Worm (Caenorhabditis elegans) whole organism, L3 larva: ENCODE measurements around the gene bre-5.

ENCODE experiments used
- R02D3.7 ChIP-seq: fragments of 150-350 bp; optimal IDR thresholded peaks from 2 replicates; lab custom pipeline; 2014; ENCODE audit warnings: missing biosample characterization, missing genetic modification characterization
- ama-1 ChIP-seq: fragments of 150-350 bp; optimal IDR thresholded peaks from 2 replicates; lab custom pipeline; 2018
- ceh-28 ChIP-seq: fragments of 150-350 bp; optimal IDR thresholded peaks from 2 replicates; lab custom pipeline; 2014; ENCODE audit warnings: missing biosample characterization, missing genetic modification reagents, missing genetic modification characterization
- ceh-9 ChIP-seq: sonication (generic microtip); optimal IDR thresholded peaks from 2 replicates; lab custom pipeline; 2018; ENCODE audit warnings: missing biosample characterization, missing genetic modification characterization
- daf-12 ChIP-seq: fragments of 150-350 bp; optimal IDR thresholded peaks from 2 replicates; lab custom pipeline; 2014; ENCODE audit warnings: missing biosample characterization, missing genetic modification reagents, missing genetic modification characterization
- egl-27 ChIP-seq: sonication (generic microtip); optimal IDR thresholded peaks from 4 replicates; lab custom pipeline; 2017; ENCODE audit warnings: missing biosample characterization, missing genetic modification reagents, missing genetic modification characterization
- egl-5 ChIP-seq: fragments of 150-350 bp; optimal IDR thresholded peaks from 2 replicates; lab custom pipeline; 2017; ENCODE audit warnings: missing biosample characterization, missing genetic modification reagents, missing genetic modification characterization, inconsistent platforms
- elt-1 ChIP-seq: fragments of 150-350 bp; optimal IDR thresholded peaks from 2 replicates; lab custom pipeline; 2014; ENCODE audit warnings: missing biosample characterization, missing genetic modification characterization
- elt-2 ChIP-seq: sonication (generic microtip); optimal IDR thresholded peaks from 2 replicates; lab custom pipeline; 2016; ENCODE audit warnings: missing genetic modification reagents, mild to moderate bottlenecking, missing genetic modification characterization, missing compliant biosample characterization
- elt-3 ChIP-seq, 3 experiments: fragments of 150-350 bp in 1 of 3; sonication (generic microtip) in 2 of 3; optimal IDR thresholded peaks; 2 replicates in 2 of 3; 4 replicates in 1 of 3; lab custom pipeline; 2014 to 2017; ENCODE audit warnings: missing biosample characterization in 3 of 3, missing genetic modification characterization in 3 of 3
- eor-1 ChIP-seq, 2 experiments: fragments of 150-350 bp; optimal IDR thresholded peaks; 2 replicates each; lab custom pipeline; 2014 to 2018; ENCODE audit warnings: missing biosample characterization in 2 of 2, missing genetic modification characterization in 2 of 2
- fkh-10 ChIP-seq: sonication (generic microtip); optimal IDR thresholded peaks from 2 replicates; lab custom pipeline; 2017; ENCODE audit warnings: missing biosample characterization, missing genetic modification reagents, missing genetic modification characterization
- fos-1 ChIP-seq: fragments of 150-350 bp; optimal IDR thresholded peaks from 2 replicates; lab custom pipeline; 2014; ENCODE audit warnings: missing biosample characterization, missing genetic modification characterization
- hmg-11 ChIP-seq: sonication (generic microtip); optimal IDR thresholded peaks from 2 replicates; lab custom pipeline; 2016; ENCODE audit warnings: missing genetic modification characterization, missing compliant biosample characterization
- lsy-12 ChIP-seq: sonication (generic microtip); optimal IDR thresholded peaks from 2 replicates; lab custom pipeline; 2016; ENCODE audit warnings: mild to moderate bottlenecking, missing genetic modification characterization, missing compliant biosample characterization
- mml-1 ChIP-seq: fragments of 150-350 bp; sonication (generic microtip); optimal IDR thresholded peaks from 3 replicates; lab custom pipeline; 2014; ENCODE audit warnings: missing biosample characterization, missing genetic modification characterization
- nfya-1 ChIP-seq: sonication (generic microtip); optimal IDR thresholded peaks from 2 replicates; lab custom pipeline; 2017; ENCODE audit warnings: missing genetic modification characterization, mild to moderate bottlenecking, missing compliant biosample characterization, antibody characterized with exemption, moderate library complexity; ENCODE audit not compliant: insufficient read depth
- nhr-11 ChIP-seq: fragments of 150-350 bp; optimal IDR thresholded peaks from 2 replicates; lab custom pipeline; 2014; ENCODE audit warnings: missing biosample characterization, missing genetic modification characterization
- nhr-12 ChIP-seq: fragments of 150-350 bp; optimal IDR thresholded peaks from 2 replicates; lab custom pipeline; 2014; ENCODE audit warnings: missing biosample characterization, missing genetic modification characterization
- nhr-23 ChIP-seq: fragments of 150-350 bp; optimal IDR thresholded peaks from 2 replicates; lab custom pipeline; 2014; ENCODE audit warnings: missing biosample characterization, missing genetic modification reagents, missing genetic modification characterization
- nhr-237 ChIP-seq: fragments of 150-350 bp; optimal IDR thresholded peaks from 2 replicates; lab custom pipeline; 2014; ENCODE audit warnings: missing biosample characterization, missing genetic modification characterization
- nhr-25 ChIP-seq: sonication (generic microtip); optimal IDR thresholded peaks from 2 replicates; lab custom pipeline; 2017; ENCODE audit warnings: missing biosample characterization, missing genetic modification characterization
- nhr-43 ChIP-seq: sonication (generic microtip); optimal IDR thresholded peaks from 2 replicates; lab custom pipeline; 2016; ENCODE audit warnings: mild to moderate bottlenecking, missing genetic modification characterization, missing compliant biosample characterization; ENCODE audit not compliant: poor library complexity, severe bottlenecking
- nhr-77 ChIP-seq: fragments of 150-350 bp; optimal IDR thresholded peaks from 2 replicates; lab custom pipeline; 2014; ENCODE audit warnings: missing biosample characterization, missing genetic modification characterization
- pha-4 ChIP-seq: fragments of 150-350 bp; optimal IDR thresholded peaks from 2 replicates; lab custom pipeline; 2014; ENCODE audit warnings: missing biosample characterization, missing genetic modification reagents, missing genetic modification characterization
- pqm-1 ChIP-seq: fragments of 150-350 bp; optimal IDR thresholded peaks from 2 replicates; lab custom pipeline; 2017; ENCODE audit warnings: missing biosample characterization, missing genetic modification characterization, inconsistent platforms
- sea-2 ChIP-seq: fragments of 150-350 bp; sonication (generic microtip); optimal IDR thresholded peaks from 4 replicates; lab custom pipeline; 2014; ENCODE audit warnings: missing biosample characterization, missing genetic modification reagents, missing genetic modification characterization
- skn-1 ChIP-seq: fragments of 150-350 bp; optimal IDR thresholded peaks from 2 replicates; lab custom pipeline; 2014; ENCODE audit warnings: missing biosample characterization, missing genetic modification characterization
- snpc-4 ChIP-seq: fragments of 150-350 bp; optimal IDR thresholded peaks from 2 replicates; lab custom pipeline; 2014; ENCODE audit warnings: missing biosample characterization, missing genetic modification characterization
- unc-39 ChIP-seq: sonication (generic microtip); optimal IDR thresholded peaks from 4 replicates; lab custom pipeline; 2017; ENCODE audit warnings: missing biosample characterization, missing genetic modification characterization
- unc-62 ChIP-seq: fragments of 150-350 bp; sonication (generic microtip); optimal IDR thresholded peaks from 4 replicates; lab custom pipeline; 2014; ENCODE audit warnings: missing biosample characterization, missing genetic modification reagents, missing genetic modification characterization
- ztf-11 ChIP-seq: fragments of 150-350 bp; optimal IDR thresholded peaks from 2 replicates; lab custom pipeline; 2014; ENCODE audit warnings: missing biosample characterization, missing genetic modification characterization
- ztf-4 ChIP-seq: fragments of 150-350 bp; optimal IDR thresholded peaks from 2 replicates; lab custom pipeline; 2014; ENCODE audit warnings: missing biosample characterization, missing genetic modification characterization

The bre-5 gene

ce11 chrIV:12078112-12078812, 27.2 kb upstream of the bre-5 start, which contains the start of gene tmed-1:
tmed-1 (minus strand) TSS chrIV:12078162.
- no peak for TF ChIP-seq unc-39 (tag; lab: Kevin White, UChicago)
- TF ChIP-seq elt-2 (tag; lab: Kevin White, UChicago): no peak

- TF ChIP-seq ztf-11 (tag; lab: Kevin White, UChicago) (no peak), daf-12 (tag; lab: Kevin White, UChicago) (no peak), eor-1 (tag; optimal IDR thresholded peaks at IDR 0.05; lab: Kevin White, UChicago) (no peak), ceh-28 (tag; lab: Kevin White, UChicago) (no peak), nhr-43 (tag; lab: Kevin White, UChicago) (no peak), ama-1 (lab: Kevin White, UChicago) (no peak), snpc-4 (tag; lab: Kevin White, UChicago) (no peak), unc-39 (tag; lab: Kevin White, UChicago) (no peak), lsy-12 (no peak), mml-1 (tag; lab: Kevin White, UChicago) (no peak), elt-1 (tag; lab: Kevin White, UChicago) (no peak), fos-1 (tag; lab: Kevin White, UChicago) (no peak), fkh-10 (no peak), pqm-1 (no peak), skn-1 (tag; lab: Kevin White, UChicago) (no peak), nhr-23 (tag; lab: Kevin White, UChicago) (no peak), hmg-11 (tag; lab: Kevin White, UChicago) (no peak), nhr-11 (no peak), sea-2 (GFP tag; lab: Kevin White, UChicago) (no peak), pha-4 (tag; lab: Kevin White, UChicago) (no peak)
These were observed 24.5 kb upstream of the bre-5 start, which contains the start of gene K08E4.7 for ce11 chrIV:12075497-12075896. K08E4.7 (plus strand) TSS chrIV:12075797.

ce11 chrIV:12068590-12068989, 17.6 kb upstream of the bre-5 start, which contains the start of gene bath-37:
bath-37 (plus strand) TSS chrIV:12068890.
- TF ChIP-seq nhr-11: no peak
- no peak for TF ChIP-seq snpc-4 (tag; lab: Kevin White, UChicago)
- TF ChIP-seq ceh-9 (tag; lab: Kevin White, UChicago): no peak

ce11 chrIV:12061229-12061628, 10.2 kb upstream of the bre-5 start, which contains the start of gene K08E4.8:
K08E4.8 (minus strand) TSS chrIV:12061329.
- TF ChIP-seq ztf-4 (no peak), elt-2 (tag; lab: Kevin White, UChicago) (no peak), unc-39 (tag; lab: Kevin White, UChicago) (no peak), nhr-77 (tag; lab: Kevin White, UChicago) (no peak), elt-3 (tag; optimal IDR thresholded peaks at IDR 0.05; lab: Kevin White, UChicago) (no peak), R02D3.7 (no peak), ceh-9 (tag; lab: Kevin White, UChicago) (no peak), nhr-12 (no peak), mml-1 (tag; lab: Kevin White, UChicago) (no peak)

DNA sequence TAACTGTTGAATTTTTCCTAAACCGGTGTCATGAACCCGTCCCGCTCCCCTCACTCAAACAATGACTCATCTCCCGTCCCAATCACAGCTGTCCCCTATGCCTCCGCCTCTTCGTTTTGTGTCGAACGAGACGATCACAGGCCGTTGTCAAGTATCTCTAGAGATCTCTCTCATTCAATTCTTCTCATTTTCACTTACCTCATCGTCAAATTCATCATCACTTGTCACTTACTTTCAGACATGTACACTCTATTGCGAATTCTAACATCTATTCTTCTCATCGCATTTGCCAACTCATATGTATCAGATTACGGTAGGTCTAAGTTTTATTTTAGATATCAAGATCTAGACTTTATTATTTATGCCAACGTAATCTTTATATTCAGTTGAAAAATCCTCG, 6.5 kb upstream of the bre-5 start, which contains the start of gene K08E4.3:
TSS of gene K08E4.3 (plus strand) at position 235 of the 400 bp plus-strand sequence.
- no peak for TF ChIP-seq egl-5 (tag; lab: Kevin White, UChicago)
- TF ChIP-seq nhr-25: no peak
- TF ChIP-seq nfya-1 (tag; lab: Kevin White, UChicago): peak; percentile 55
- no peak for TF ChIP-seq elt-2 (tag; lab: Kevin White, UChicago)
- peak; percentile 33 for TF ChIP-seq unc-62 (GFP tag; lab: Kevin White, UChicago)
- TF ChIP-seq ztf-4: no peak

- TF ChIP-seq elt-2 (tag; lab: Kevin White, UChicago) (no peak), nhr-25 (no peak), daf-12 (tag; lab: Kevin White, UChicago) (no peak), nhr-23 (tag; lab: Kevin White, UChicago) (no peak), elt-1 (tag; lab: Kevin White, UChicago) (no peak), eor-1 (tag; optimal IDR thresholded peaks at IDR 0.05; lab: Kevin White, UChicago) (no peak), elt-3 (tag; optimal IDR thresholded peaks at IDR 0.05; lab: Kevin White, UChicago) (no peak), nhr-77 (tag; lab: Kevin White, UChicago) (no peak), unc-39 (tag; lab: Kevin White, UChicago) (no peak), ztf-4 (no peak), mml-1 (tag; lab: Kevin White, UChicago) (no peak), skn-1 (tag; lab: Kevin White, UChicago) (no peak), nhr-237 (no peak), egl-27 (tag; lab: Kevin White, UChicago) (no peak)
These were observed 5.6 kb upstream of the bre-5 start, which contains the start of gene K08E4.2 for ce11 chrIV:12056603-12057002. K08E4.2 (minus strand) TSS chrIV:12056656.
